Worm (Caenorhabditis elegans) whole organism, midembryonic: Measurements from ENCODE around the gene acaa-2.

Experiments
- T22C8.4 ChIP-seq: fragments of 200-800 bp; sonication (Bioruptor generic); IDR thresholded peaks from 2 replicates; pipeline ENCODE4 v1.3.6; 2022; ENCODE audit warnings: missing genetic modification characterization, missing compliant biosample characterization
- cog-1 ChIP-seq: sonication (generic microtip); optimal IDR thresholded peaks from 2 replicates; lab custom pipeline; 2016; ENCODE audit warnings: missing genetic modification characterization, missing compliant biosample characterization
- flt-1 ChIP-seq: fragments of 200-800 bp; sonication (Bioruptor generic); IDR thresholded peaks from 2 replicates; pipeline ENCODE4 v1.3.6; 2022; ENCODE audit warnings: missing genetic modification characterization, missing compliant biosample characterization
- klf-2 ChIP-seq: fragments of 200-800 bp; sonication (Bioruptor generic); conservative IDR thresholded peaks from 2 replicates; pipeline ENCODE4 v1.3.6; 2022; ENCODE audit warnings: missing genetic modification reagents, missing genetic modification characterization, missing compliant biosample characterization
- med-1 ChIP-seq: sonication (generic microtip); optimal IDR thresholded peaks from 2 replicates; lab custom pipeline; 2017; ENCODE audit warnings: missing genetic modification characterization, mild to moderate bottlenecking, missing compliant biosample characterization, antibody characterized with exemption, missing genetic modification reagents; ENCODE audit not compliant: insufficient read depth
- ref-1 ChIP-seq: fragments of 200-800 bp; sonication (Bioruptor generic); conservative IDR thresholded peaks from 2 replicates; pipeline ENCODE4 v1.3.6; 2022; ENCODE audit warnings: missing genetic modification reagents, missing genetic modification characterization, missing compliant biosample characterization
- ztf-23 ChIP-seq: fragments of 200-800 bp; sonication (Bioruptor generic); IDR thresholded peaks from 2 replicates; pipeline ENCODE4 v1.3.6; 2022; ENCODE audit warnings: missing genetic modification reagents, missing genetic modification characterization, missing compliant biosample characterization
- ztf-29 ChIP-seq: fragments of 200-800 bp; sonication (Bioruptor generic); IDR thresholded peaks from 2 replicates; pipeline ENCODE4 v1.3.6; 2022; ENCODE audit warnings: missing genetic modification reagents, missing genetic modification characterization, missing compliant biosample characterization

ce11 chrIII:13344538-13345136 lies at the start of gene acaa-2:
- TF ChIP-seq flt-1 (GFP tag; lab: Robert Waterston, UW) (no peak), klf-2 (GFP tag; lab: Robert Waterston, UW) (no peak), T22C8.4 (GFP tag; lab: Robert Waterston, UW) (no peak), ztf-29 (GFP tag; lab: Robert Waterston, UW) (no peak), cog-1 (no peak), ztf-23 (GFP tag; lab: Robert Waterston, UW) (no peak), ref-1 (no peak), med-1 (no peak)
